Worm (Caenorhabditis elegans): Measurements from ENCODE around the gene sra-28.

Gene sra-28

ce11 chrII:6566628-6567180 lies 6.9 kb downstream of the sra-28 start, which contains the start of the genes F18C5.5 and F18C5.9:
Gene F18C5.5 (minus strand): TSS chrII:6566728.
Gene F18C5.9 (plus strand): TSS chrII:6567130.
- TF ChIP-seq nhr-237 (tag; optimal IDR thresholded peaks at IDR 0.05) = no peak
- no peak for TF ChIP-seq lin-13 (GFP tag; optimal IDR thresholded peaks at IDR 0.05)
- TF ChIP-seq alr-1 (tag; optimal IDR thresholded peaks at IDR 0.05) = no peak
- no peak for TF ChIP-seq fos-1 (tag; optimal IDR thresholded peaks at IDR 0.05)
- TF ChIP-seq zag-1 (tag; optimal IDR thresholded peaks at IDR 0.05) = no peak
- no peak for TF ChIP-seq F13H6.1 (tag; optimal IDR thresholded peaks at IDR 0.05)
- TF ChIP-seq ztf-11 (tag; optimal IDR thresholded peaks at IDR 0.05) = no peak
- TF ChIP-seq mab-5 (tag; optimal IDR thresholded peaks at IDR 0.05) = no peak
- TF ChIP-seq elt-1 (tag; optimal IDR thresholded peaks at IDR 0.05) = no peak
- TF ChIP-seq lin-11 (tag; optimal IDR thresholded peaks at IDR 0.05) = no peak
- TF ChIP-seq ceh-82 (tag; optimal IDR thresholded peaks at IDR 0.05) = no peak
- TF ChIP-seq ztf-1 (GFP tag; conservative IDR thresholded peaks at IDR 0.05) = no peak
- TF ChIP-seq unc-39 (tag; optimal IDR thresholded peaks at IDR 0.05) = no peak
- no peak for TF ChIP-seq nhr-25 (tag; optimal IDR thresholded peaks at IDR 0.05)
- TF ChIP-seq C34F6.9 (tag; optimal IDR thresholded peaks at IDR 0.05) = no peak
- no peak for TF ChIP-seq ztf-4 (tag; optimal IDR thresholded peaks at IDR 0.05)
- TF ChIP-seq nhr-10 (tag; optimal IDR thresholded peaks at IDR 0.05) = no peak
- no peak for TF ChIP-seq snpc-4 (tag; optimal IDR thresholded peaks at IDR 0.05)

- TF ChIP-seq C34F6.9 (tag; optimal IDR thresholded peaks at IDR 0.05) (peak; percentile 37), nhr-129 (tag; optimal IDR thresholded peaks at IDR 0.05) (peak; percentile 68), lin-39 (tag; optimal IDR thresholded peaks at IDR 0.05) (no peak), unc-39 (tag; optimal IDR thresholded peaks at IDR 0.05) (no peak), ama-1 (optimal IDR thresholded peaks at IDR 0.05) (no peak), mab-5 (tag; optimal IDR thresholded peaks at IDR 0.05) (no peak), nhr-77 (tag; optimal IDR thresholded peaks at IDR 0.05) (no peak), nhr-237 (tag; optimal IDR thresholded peaks at IDR 0.05) (no peak), sma-3 (GFP tag; optimal IDR thresholded peaks at IDR 0.05) (peak; percentile 48), nhr-25 (tag; optimal IDR thresholded peaks at IDR 0.05) (no peak), elt-3 (tag; optimal IDR thresholded peaks at IDR 0.05) (no peak), sma-9 (GFP tag; optimal IDR thresholded peaks at IDR 0.05) (peak; percentile 63), sma-9 (tag; optimal IDR thresholded peaks at IDR 0.05) (no peak), blmp-1 (tag; optimal IDR thresholded peaks at IDR 0.05; ENCODE audit: insufficient read depth) (no peak), nhr-11 (tag; optimal IDR thresholded peaks at IDR 0.05) (no peak), ztf-4 (tag; optimal IDR thresholded peaks at IDR 0.05) (no peak), nhr-23 (tag; optimal IDR thresholded peaks at IDR 0.05) (no peak), ztf-11 (tag; optimal IDR thresholded peaks at IDR 0.05) (no peak), nhr-21 (tag; optimal IDR thresholded peaks at IDR 0.05) (peak; percentile 50), R02D3.7 (tag; optimal IDR thresholded peaks at IDR 0.05) (no peak), egl-27 (tag; optimal IDR thresholded peaks at IDR 0.05) (no peak), alr-1 (tag; optimal IDR thresholded peaks at IDR 0.05) (no peak), lin-13 (GFP tag; optimal IDR thresholded peaks at IDR 0.05) (peak; percentile 5), peb-1 (tag; optimal IDR thresholded peaks at IDR 0.05) (no peak), elt-1 (tag; optimal IDR thresholded peaks at IDR 0.05) (no peak), nhr-10 (tag; optimal IDR thresholded peaks at IDR 0.05) (no peak), lsy-2 (tag; optimal IDR thresholded peaks at IDR 0.05) (no peak), crh-2 (tag; optimal IDR thresholded peaks at IDR 0.05) (peak; percentile 18), zag-1 (tag; optimal IDR thresholded peaks at IDR 0.05) (no peak), unc-55 (GFP tag; optimal IDR thresholded peaks at IDR 0.05) (no peak), fos-1 (tag; optimal IDR thresholded peaks at IDR 0.05) (peak; percentile 57), mbf-1 (tag; optimal IDR thresholded peaks at IDR 0.05) (no peak), ceh-82 (tag; optimal IDR thresholded peaks at IDR 0.05) (no peak), nhr-6 (tag; optimal IDR thresholded peaks at IDR 0.05) (no peak), aly-2 (tag; optimal IDR thresholded peaks at IDR 0.05) (no peak), dmd-4 (tag; optimal IDR thresholded peaks at IDR 0.05) (no peak), Y55F3AM.14 (GFP tag; optimal IDR thresholded peaks at IDR 0.05) (no peak), lin-11 (tag; optimal IDR thresholded peaks at IDR 0.05) (peak; percentile 4), snpc-4 (tag; optimal IDR thresholded peaks at IDR 0.05) (no peak), sem-4 (tag; optimal IDR thresholded peaks at IDR 0.05) (no peak), ztf-1 (GFP tag; conservative IDR thresholded peaks at IDR 0.05) (no peak), nhr-12 (tag; optimal IDR thresholded peaks at IDR 0.05) (no peak), unc-62 (GFP tag; optimal IDR thresholded peaks at IDR 0.05) (no peak), F13H6.1 (tag; optimal IDR thresholded peaks at IDR 0.05) (peak; percentile 28), mdl-1 (tag; optimal IDR thresholded peaks at IDR 0.05) (no peak), ceh-16 (tag; optimal IDR thresholded peaks at IDR 0.05) (no peak), skn-1 (tag; optimal IDR thresholded peaks at IDR 0.05) (no peak), gmeb-1 (tag; optimal IDR thresholded peaks at IDR 0.05) (peak; percentile 51), ZK546.5 (tag; optimal IDR thresholded peaks at IDR 0.05) (no peak)
Measured at ce11 chrII:6565077-6565476, 8.5 kb downstream of the sra-28 start, which contains the start of gene mpz-3. Gene mpz-3 (minus strand): TSS chrII:6565396.
